Worm (Caenorhabditis elegans) whole organism, young adult: ENCODE data around the gene ugt-21.

Source experiments
- F37B4.10 ChIP-seq: fragments of 200-800 bp; sonication (Bioruptor generic); IDR thresholded peaks from 2 replicates; pipeline ENCODE4 v1.3.6; 2022; ENCODE audit warnings: missing genetic modification characterization, missing compliant biosample characterization
- Y56A3A.18 ChIP-seq: fragments of 200-800 bp; sonication (Bioruptor generic); IDR thresholded peaks from 2 replicates; pipeline ENCODE4 v1.3.6; 2022; ENCODE audit warnings: missing genetic modification reagents, missing genetic modification characterization, missing compliant biosample characterization
- akir-1 ChIP-seq: fragments of 200-800 bp; sonication (Bioruptor generic); optimal IDR thresholded peaks from 2 replicates; lab custom pipeline; 2018; ENCODE audit warnings: mild to moderate bottlenecking, missing genetic modification characterization, moderate library complexity, missing compliant biosample characterization
- ama-1 ChIP-seq, 3 experiments: fragments of 150-350 bp in 1 of 3; sonication (generic microtip) in 2 of 3; optimal IDR thresholded peaks; 2 replicates each; lab custom pipeline; 2014 to 2018; ENCODE audit warnings: missing biosample characterization in 2 of 3, missing genetic modification characterization in 2 of 3, missing genetic modification reagents in 2 of 3
- attf-6 ChIP-seq: fragments of 200-800 bp; sonication (Bioruptor generic); IDR thresholded peaks from 2 replicates; pipeline ENCODE4 v1.3.6; 2022; ENCODE audit warnings: missing genetic modification reagents, missing genetic modification characterization, missing compliant biosample characterization
- die-1 ChIP-seq: sonication (generic microtip); optimal IDR thresholded peaks from 2 replicates; lab custom pipeline; 2016; ENCODE audit warnings: missing genotype, mild to moderate bottlenecking, missing genetic modification characterization, missing compliant biosample characterization
- dpl-1 ChIP-seq: fragments of 150-350 bp; optimal IDR thresholded peaks from 2 replicates; lab custom pipeline; 2014; ENCODE audit warnings: missing biosample characterization, missing genetic modification reagents, missing genetic modification characterization
- efl-1 ChIP-seq: fragments of 150-350 bp; optimal IDR thresholded peaks from 2 replicates; lab custom pipeline; 2014; ENCODE audit warnings: missing biosample characterization, missing genetic modification reagents, missing genetic modification characterization
- lag-1 ChIP-seq: fragments of 200-800 bp; sonication (Bioruptor generic); IDR thresholded peaks from 2 replicates; pipeline ENCODE4 v1.3.6; 2022; ENCODE audit warnings: missing genetic modification reagents, missing genetic modification characterization, missing compliant biosample characterization
- let-607 ChIP-seq, 2 experiments: fragments of 200-800 bp in 1 of 2; sonication (Bioruptor generic) in 1 of 2; sonication (generic microtip) in 1 of 2; optimal IDR thresholded peaks; 2 replicates each; lab custom pipeline; 2016 to 2018; ENCODE audit warnings: mild to moderate bottlenecking in 2 of 2, missing compliant biosample characterization in 2 of 2, missing genetic modification characterization in 2 of 2, moderate library complexity in 2 of 2, missing genotype in 1 of 2
- lir-1 ChIP-seq: fragments of 200-800 bp; sonication (Bioruptor generic); conservative IDR thresholded peaks from 2 replicates; pipeline ENCODE4 v1.3.6; 2022; ENCODE audit warnings: missing genetic modification reagents, missing genetic modification characterization, missing compliant biosample characterization
- madf-3 ChIP-seq: fragments of 200-800 bp; sonication (Bioruptor generic); IDR thresholded peaks from 2 replicates; pipeline ENCODE4 v1.3.6; 2022; ENCODE audit warnings: missing genetic modification reagents, missing genetic modification characterization, missing compliant biosample characterization
- snpc-4 ChIP-seq, 5 experiments: fragments of 150-350 bp in 1 of 5; sonication (generic microtip) in 4 of 5; optimal IDR thresholded peaks; 2 replicates each; lab custom pipeline; 2014 to 2018; ENCODE audit warnings: missing genetic modification characterization in 5 of 5, missing biosample characterization in 3 of 5, antibody characterized with exemption in 2 of 5, mild to moderate bottlenecking in 2 of 5, missing compliant biosample characterization in 2 of 5, missing genotype in 2 of 5, moderate library complexity in 2 of 5, missing genetic modification reagents in 1 of 5
- tlf-1 ChIP-seq: fragments of 200-800 bp; sonication (Bioruptor generic); optimal IDR thresholded peaks from 2 replicates; lab custom pipeline; 2018; ENCODE audit warnings: mild to moderate bottlenecking, missing genetic modification characterization, missing compliant biosample characterization

DNA sequence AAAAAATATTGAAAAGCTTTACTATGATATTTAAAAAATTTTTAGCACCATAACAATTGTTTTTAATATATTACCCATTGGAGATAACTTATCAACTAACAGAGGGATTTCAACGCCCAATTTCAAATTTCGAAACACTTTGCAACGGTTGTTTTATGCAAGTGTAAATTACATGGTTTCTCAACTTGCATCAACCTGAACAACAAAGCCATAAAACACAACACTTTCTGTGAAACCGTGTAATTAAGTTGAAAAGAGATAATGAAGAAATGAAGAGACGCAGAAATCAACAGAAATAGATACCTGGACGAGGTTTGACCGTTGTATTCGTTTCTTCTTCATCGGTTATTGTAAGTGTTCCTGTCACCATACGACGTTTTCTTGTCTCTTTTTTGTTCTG is 49.7 kb upstream of the ugt-21 start, which contains the start of gene cpin-1:
- TF ChIP-seq snpc-4 (GFP tag; optimal IDR thresholded peaks at IDR 0.05; lab: Kevin White, UChicago) = no peak
- TF ChIP-seq snpc-4 (tag; optimal IDR thresholded peaks at IDR 0.05; lab: Kevin White, UChicago) = no peak
- TF ChIP-seq madf-3 (GFP tag; lab: Robert Waterston, UW) = no peak
- TF ChIP-seq let-607 (tag; optimal IDR thresholded peaks at IDR 0.05; lab: Kevin White, UChicago) = no peak
- TF ChIP-seq die-1 = no peak
- no peak for TF ChIP-seq akir-1 (GFP tag; lab: Kevin White, UChicago)
- TF ChIP-seq lir-1 = no peak
- TF ChIP-seq F37B4.10 (GFP tag; lab: Robert Waterston, UW) = no peak
- no peak for TF ChIP-seq efl-1
- no peak for TF ChIP-seq ama-1 (optimal IDR thresholded peaks at IDR 0.05; lab: Kevin White, UChicago)
- no peak for TF ChIP-seq ama-1 (GFP tag; optimal IDR thresholded peaks at IDR 0.05; lab: Kevin White, UChicago)
- TF ChIP-seq attf-6 (GFP tag; lab: Robert Waterston, UW) = no peak
- no peak for TF ChIP-seq Y56A3A.18 (GFP tag; lab: Robert Waterston, UW)
- TF ChIP-seq dpl-1 (GFP tag; lab: Kevin White, UChicago) = no peak
- TF ChIP-seq lag-1 (GFP tag; lab: Robert Waterston, UW) = no peak
- TF ChIP-seq tlf-1 (GFP tag; lab: Kevin White, UChicago) = no peak
